Fruit fly (Drosophila melanogaster) whole organism, embryonic: ENCODE data around the gene ebo.

ENCODE experiments used
- Abd-B ChIP-seq: fragments of 200-800 bp; sonication (Bioruptor generic); optimal IDR thresholded peaks from 2 replicates; lab custom pipeline; 2018; ENCODE audit warnings: missing biosample characterization, mild to moderate bottlenecking, missing genetic modification characterization, moderate library complexity
- Atf-2 ChIP-seq: fragments of 200-800 bp; sonication (Bioruptor generic); optimal IDR thresholded peaks from 2 replicates; lab custom pipeline; 2016; ENCODE audit warnings: missing biosample characterization, missing genetic modification characterization
- CG1024 ChIP-seq: fragments of 200-800 bp; sonication (Bioruptor generic); IDR thresholded peaks from 2 replicates; pipeline ENCODE4 v1.3.6; 2022; ENCODE audit warnings: missing biosample characterization, missing genetic modification characterization
- CG10462 ChIP-seq: fragments of 200-800 bp; sonication (Bioruptor generic); optimal IDR thresholded peaks from 2 replicates; lab custom pipeline; 2016; ENCODE audit warnings: missing biosample characterization, missing genetic modification characterization
- CG11093 ChIP-seq: fragments of 200-800 bp; sonication (Bioruptor generic); IDR thresholded peaks from 3 replicates; pipeline ENCODE4 v1.3.6; 2022; ENCODE audit warnings: missing biosample characterization, missing genetic modification characterization
- CG13775 ChIP-seq: fragments of 200-800 bp; sonication (Bioruptor generic); optimal IDR thresholded peaks from 3 replicates; lab custom pipeline; 2017; ENCODE audit warnings: missing biosample characterization, mild to moderate bottlenecking, missing genetic modification characterization
- CG15479 ChIP-seq: fragments of 200-800 bp; sonication (Bioruptor generic); optimal IDR thresholded peaks from 3 replicates; lab custom pipeline; 2019; ENCODE audit warnings: missing biosample characterization, mild to moderate bottlenecking, missing genetic modification characterization, moderate library complexity
- CG16815 ChIP-seq: fragments of 200-800 bp; sonication (Bioruptor generic); optimal IDR thresholded peaks from 3 replicates; lab custom pipeline; 2017; ENCODE audit warnings: missing biosample characterization, mild to moderate bottlenecking, missing genetic modification characterization
- CG17568 ChIP-seq: fragments of 200-800 bp; sonication (Bioruptor generic); optimal IDR thresholded peaks from 2 replicates; lab custom pipeline; 2018; ENCODE audit warnings: missing biosample characterization, mild to moderate bottlenecking, missing genetic modification characterization, moderate library complexity
- CG1792 ChIP-seq: fragments of 200-800 bp; sonication (Bioruptor generic); optimal IDR thresholded peaks from 2 replicates; lab custom pipeline; 2016; ENCODE audit warnings: missing biosample characterization, missing genetic modification characterization
- CG18262 ChIP-seq: fragments of 200-800 bp; optimal IDR thresholded peaks from 3 replicates; lab custom pipeline; 2019; ENCODE audit warnings: missing biosample characterization, mild to moderate bottlenecking, missing genetic modification characterization, moderate library complexity
- CG2712 ChIP-seq: fragments of 200-800 bp; optimal IDR thresholded peaks from 3 replicates; lab custom pipeline; 2019; ENCODE audit warnings: missing biosample characterization, mild to moderate bottlenecking, missing genetic modification characterization, moderate library complexity
- CG2875 ChIP-seq: fragments of 200-800 bp; sonication (Bioruptor generic); optimal IDR thresholded peaks from 2 replicates; lab custom pipeline; 2017; ENCODE audit warnings: missing biosample characterization, mild to moderate bottlenecking, missing genetic modification characterization, missing genetic modification reagents
- CG2889 ChIP-seq: fragments of 200-800 bp; sonication (Bioruptor generic); IDR thresholded peaks from 3 replicates; pipeline ENCODE4 v1.3.6; 2022; ENCODE audit warnings: missing biosample characterization, missing genetic modification characterization
- CG4707 ChIP-seq: fragments of 200-800 bp; sonication (Bioruptor generic); optimal IDR thresholded peaks from 2 replicates; lab custom pipeline; 2018; ENCODE audit warnings: missing biosample characterization, mild to moderate bottlenecking, missing genetic modification characterization, moderate library complexity
- CG6254 ChIP-seq: fragments of 200-800 bp; sonication (Bioruptor generic); optimal IDR thresholded peaks from 3 replicates; lab custom pipeline; 2017; ENCODE audit warnings: mild to moderate bottlenecking, missing biosample characterization, missing genetic modification reagents, missing genetic modification characterization
- CG8290 ChIP-seq, 3 experiments: fragments of 200-800 bp; sonication (Bioruptor generic); optimal IDR thresholded peaks; 2 replicates each; lab custom pipeline; 2016 to 2019; ENCODE audit warnings: missing biosample characterization in 3 of 3, missing genetic modification characterization in 3 of 3, mild to moderate bottlenecking in 2 of 3, moderate library complexity in 1 of 3
- CHES-1-like ChIP-seq: fragments of 200-800 bp; sonication (Bioruptor generic); optimal IDR thresholded peaks from 2 replicates; lab custom pipeline; 2016; ENCODE audit warnings: missing biosample characterization, missing genetic modification characterization
- Deaf1 ChIP-seq: fragments of 200-800 bp; optimal IDR thresholded peaks from 3 replicates; lab custom pipeline; 2019; ENCODE audit warnings: missing biosample characterization, mild to moderate bottlenecking, missing genetic modification characterization, moderate library complexity
- Dref ChIP-seq: fragments of 200-800 bp; sonication (Bioruptor generic); IDR thresholded peaks from 2 replicates; pipeline ENCODE4 v1.3.6; 2022; ENCODE audit warnings: missing biosample characterization, missing genetic modification characterization
- H2.0 ChIP-seq: fragments of 200-800 bp; sonication (Bioruptor generic); IDR thresholded peaks from 2 replicates; pipeline ENCODE4 v1.3.6; 2022; ENCODE audit warnings: missing biosample characterization, missing genetic modification characterization
- Hey ChIP-seq: fragments of 200-800 bp; sonication (Bioruptor generic); optimal IDR thresholded peaks from 3 replicates; lab custom pipeline; 2018; ENCODE audit warnings: missing biosample characterization, mild to moderate bottlenecking, missing genetic modification characterization
- HmgD ChIP-seq: fragments of 200-800 bp; sonication (Bioruptor generic); optimal IDR thresholded peaks from 3 replicates; lab custom pipeline; 2016; ENCODE audit warnings: missing biosample characterization, missing genetic modification characterization
- HmgZ ChIP-seq: fragments of 200-800 bp; sonication (Bioruptor generic); optimal IDR thresholded peaks from 2 replicates; lab custom pipeline; 2018; ENCODE audit warnings: missing biosample characterization, mild to moderate bottlenecking, missing genetic modification characterization
- Hmx ChIP-seq: fragments of 200-800 bp; sonication (Bioruptor generic); optimal IDR thresholded peaks from 2 replicates; lab custom pipeline; 2016; ENCODE audit warnings: missing biosample characterization, missing genetic modification characterization
- Hsf ChIP-seq: fragments of 200-800 bp; sonication (Bioruptor generic); optimal IDR thresholded peaks from 3 replicates; lab custom pipeline; 2016; ENCODE audit warnings: missing biosample characterization, missing genetic modification characterization
- Mes4 ChIP-seq: fragments of 200-800 bp; sonication (Bioruptor generic); optimal IDR thresholded peaks from 2 replicates; lab custom pipeline; 2016; ENCODE audit warnings: missing biosample characterization, missing genetic modification characterization
- Mrtf ChIP-seq: fragments of 200-800 bp; sonication (Bioruptor generic); IDR thresholded peaks from 3 replicates; pipeline ENCODE4 v1.3.6; 2022; ENCODE audit warnings: missing biosample characterization, missing genetic modification characterization
- Rfx ChIP-seq: fragments of 200-800 bp; sonication (Bioruptor generic); IDR thresholded peaks from 2 replicates; pipeline ENCODE4 v1.3.6; 2022; ENCODE audit warnings: missing biosample characterization, missing genetic modification characterization
- Xbp1 ChIP-seq: fragments of 200-800 bp; sonication (Bioruptor generic); optimal IDR thresholded peaks from 3 replicates; lab custom pipeline; 2016; ENCODE audit warnings: missing biosample characterization, mild to moderate bottlenecking, missing genetic modification characterization
- aop ChIP-seq: fragments of 200-800 bp; sonication (Bioruptor generic); IDR thresholded peaks from 2 replicates; pipeline ENCODE4 v1.3.6; 2022; ENCODE audit warnings: missing biosample characterization, missing genetic modification characterization
- cato ChIP-seq: fragments of 200-800 bp; sonication (Bioruptor generic); optimal IDR thresholded peaks from 2 replicates; lab custom pipeline; 2016; ENCODE audit warnings: missing biosample characterization, missing genetic modification characterization, borderline replicate concordance
- crc ChIP-seq: fragments of 200-800 bp; sonication (Bioruptor generic); optimal IDR thresholded peaks from 2 replicates; lab custom pipeline; 2016; ENCODE audit warnings: missing biosample characterization, missing genetic modification characterization
- dm ChIP-seq: fragments of 200-800 bp; sonication (Bioruptor generic); optimal IDR thresholded peaks from 3 replicates; lab custom pipeline; 2016; ENCODE audit warnings: missing biosample characterization, missing genetic modification characterization
- esg ChIP-seq: fragments of 200-800 bp; sonication (Bioruptor generic); conservative IDR thresholded peaks from 2 replicates; pipeline ENCODE4 v1.3.6; 2022; ENCODE audit warnings: missing biosample characterization, missing genetic modification characterization
- ewg ChIP-seq: fragments of 200-800 bp; sonication (Bioruptor generic); optimal IDR thresholded peaks from 3 replicates; lab custom pipeline; 2017; ENCODE audit warnings: mild to moderate bottlenecking, missing biosample characterization, missing genetic modification reagents, missing genetic modification characterization
- gsb ChIP-seq: fragments of 200-800 bp; sonication (Bioruptor generic); IDR thresholded peaks from 2 replicates; pipeline ENCODE4 v1.3.6; 2022; ENCODE audit warnings: missing biosample characterization, missing genetic modification characterization
- ind ChIP-seq: fragments of 200-800 bp; sonication (Bioruptor generic); optimal IDR thresholded peaks from 3 replicates; lab custom pipeline; 2016; ENCODE audit warnings: missing biosample characterization, missing genetic modification characterization
- knrl ChIP-seq: fragments of 200-800 bp; sonication (Bioruptor generic); IDR thresholded peaks from 3 replicates; pipeline ENCODE4 v1.3.6; 2022; ENCODE audit warnings: missing biosample characterization, missing genetic modification characterization; ENCODE audit not compliant: partially characterized antibody
- nom ChIP-seq: fragments of 200-800 bp; sonication (Bioruptor generic); optimal IDR thresholded peaks from 2 replicates; lab custom pipeline; 2017; ENCODE audit warnings: missing biosample characterization, missing genetic modification characterization, mild to moderate bottlenecking, moderate library complexity, missing genetic modification reagents
- pb ChIP-seq: fragments of 200-800 bp; sonication (Bioruptor generic); optimal IDR thresholded peaks from 3 replicates; lab custom pipeline; 2016; ENCODE audit warnings: missing biosample characterization, missing genetic modification characterization
- repo ChIP-seq: fragments of 200-800 bp; sonication (Bioruptor generic); optimal IDR thresholded peaks from 2 replicates; lab custom pipeline; 2016; ENCODE audit warnings: missing biosample characterization, missing genetic modification characterization
- sd ChIP-seq: fragments of 200-800 bp; sonication (Bioruptor generic); optimal IDR thresholded peaks from 3 replicates; lab custom pipeline; 2018; ENCODE audit warnings: missing biosample characterization, mild to moderate bottlenecking, missing genetic modification characterization, moderate library complexity
- seq ChIP-seq: fragments of 200-800 bp; sonication (Bioruptor generic); IDR thresholded peaks from 2 replicates; pipeline ENCODE4 v1.3.6; 2022; ENCODE audit warnings: missing biosample characterization, missing genetic modification characterization
- shn ChIP-seq: fragments of 200-800 bp; sonication (Bioruptor generic); optimal IDR thresholded peaks from 3 replicates; lab custom pipeline; 2016; ENCODE audit warnings: missing biosample characterization, missing genetic modification characterization
- slbo ChIP-seq: fragments of 200-800 bp; sonication (Bioruptor generic); IDR thresholded peaks from 2 replicates; pipeline ENCODE4 v1.3.6; 2022; ENCODE audit warnings: missing biosample characterization, missing genetic modification characterization
- slp2 ChIP-seq: fragments of 200-800 bp; sonication (Bioruptor generic); optimal IDR thresholded peaks from 2 replicates; lab custom pipeline; 2016; ENCODE audit warnings: missing biosample characterization, missing genetic modification characterization
- trh ChIP-seq: fragments of 200-800 bp; sonication (Bioruptor generic); optimal IDR thresholded peaks from 2 replicates; lab custom pipeline; 2016; ENCODE audit warnings: missing biosample characterization, missing genetic modification characterization
- tup ChIP-seq: fragments of 200-800 bp; sonication (Bioruptor generic); optimal IDR thresholded peaks from 2 replicates; lab custom pipeline; 2016; ENCODE audit warnings: missing biosample characterization, mild to moderate bottlenecking, missing genetic modification characterization, moderate library complexity
- zf30C ChIP-seq: fragments of 200-800 bp; sonication (Bioruptor generic); optimal IDR thresholded peaks from 3 replicates; lab custom pipeline; 2018; ENCODE audit warnings: missing biosample characterization, mild to moderate bottlenecking, missing genetic modification characterization

Gene ebo

dm6 chrX:499589-500041 lies 23.2 kb upstream of the ebo start:
- peak; percentile 70 for TF ChIP-seq Mes4 (GFP tag; lab: Kevin White, UChicago)
- peak; percentile 78 for TF ChIP-seq pb
- peak; percentile 73 for TF ChIP-seq CG2712 (tag; lab: Kevin White, UChicago)
- TF ChIP-seq trh (GFP tag; lab: Kevin White, UChicago), result no peak
- peak; percentile 76 for TF ChIP-seq seq (GFP tag; lab: Robert Waterston, UW)
- TF ChIP-seq Deaf1 (tag; lab: Kevin White, UChicago), result peak; percentile 61
- TF ChIP-seq nom (GFP tag; lab: Kevin White, UChicago), result peak; percentile 13
- TF ChIP-seq zf30C (GFP tag; lab: Kevin White, UChicago), result no peak
- TF ChIP-seq Rfx, result peak; percentile 85
- peak; percentile 51; the same call in 1 of the 3 replicates for TF ChIP-seq CG11093 (GFP tag; lab: Robert Waterston, UW)
- TF ChIP-seq HmgZ, result peak; percentile 92
- TF ChIP-seq CG1024 (GFP tag; lab: Robert Waterston, UW), result no peak
- TF ChIP-seq Xbp1 (GFP tag; lab: Kevin White, UChicago), result peak; percentile 71
- TF ChIP-seq repo (GFP tag; lab: Kevin White, UChicago), result peak; percentile 79
- peak; percentile 81 for TF ChIP-seq CHES-1-like
- 0 out of 3 replicates have a peak, but pooled peaks have one; percentile 54 for TF ChIP-seq CG2889 (GFP tag; lab: Robert Waterston, UW)
- peak; percentile 21; the same call in 1 of the 2 replicates for TF ChIP-seq H2.0 (GFP tag; lab: Robert Waterston, UW)
- TF ChIP-seq Hmx (GFP tag; lab: Kevin White, UChicago), result peak; percentile 57
- peak; percentile 33 for TF ChIP-seq CG10462 (GFP tag; lab: Kevin White, UChicago)
- TF ChIP-seq CG1792 (GFP tag; lab: Kevin White, UChicago), result peak; percentile 76
- TF ChIP-seq CG8290 (GFP tag; optimal IDR thresholded peaks at IDR 0.05; lab: Kevin White, UChicago), result peak; percentile 57
- TF ChIP-seq CG8290 (tag; optimal IDR thresholded peaks at IDR 0.05; lab: Kevin White, UChicago), result peak; percentile 0 to 84
- no peak for TF ChIP-seq knrl (GFP tag; lab: Robert Waterston, UW)
- TF ChIP-seq CG18262 (tag; lab: Kevin White, UChicago), result peak; percentile 75
- peak; percentile 65 for TF ChIP-seq dm (GFP tag; lab: Kevin White, UChicago)
- TF ChIP-seq Hsf, result peak; percentile 68
- no peak for TF ChIP-seq CG15479 (GFP tag; lab: Kevin White, UChicago)
- peak; percentile 61 for TF ChIP-seq HmgD (GFP tag; lab: Kevin White, UChicago)
- peak; percentile 69; the same call in 1 of the 2 replicates for TF ChIP-seq slbo (GFP tag; lab: Robert Waterston, UW)
- no peak for TF ChIP-seq aop (GFP tag; lab: Robert Waterston, UW)
- TF ChIP-seq tup (GFP tag; lab: Kevin White, UChicago), result peak; percentile 61
- peak; percentile 59 for TF ChIP-seq slp2 (GFP tag; lab: Kevin White, UChicago)
- TF ChIP-seq Hey, result peak; percentile 72
- TF ChIP-seq CG6254, result peak; percentile 9
- TF ChIP-seq Abd-B (GFP tag; lab: Kevin White, UChicago), result peak; percentile 51
- TF ChIP-seq esg (GFP tag; lab: Robert Waterston, UW), result peak; percentile 23; the same call in 1 of the 2 replicates
- peak; percentile 73 for TF ChIP-seq Atf-2
- peak; percentile 57 for TF ChIP-seq CG16815 (GFP tag; lab: Kevin White, UChicago)
- TF ChIP-seq Dref, result no peak
- peak; percentile 97 for TF ChIP-seq CG4707 (GFP tag; lab: Kevin White, UChicago)
- peak; percentile 67 for TF ChIP-seq ewg (GFP tag; lab: Kevin White, UChicago)
- peak; percentile 73 for TF ChIP-seq CG2875 (GFP tag; lab: Kevin White, UChicago)
- TF ChIP-seq crc (GFP tag; lab: Kevin White, UChicago), result peak; percentile 67
- TF ChIP-seq Mrtf, result peak; percentile 58; the same call in 1 of the 3 replicates
- peak; percentile 88 for TF ChIP-seq CG17568 (GFP tag; lab: Kevin White, UChicago)
- no peak for TF ChIP-seq sd (tag; lab: Kevin White, UChicago)
- TF ChIP-seq cato (GFP tag; lab: Kevin White, UChicago), result peak; percentile 44
- peak; percentile 75 for TF ChIP-seq gsb (GFP tag; lab: Robert Waterston, UW)
- peak; percentile 72 for TF ChIP-seq ind (GFP tag; lab: Kevin White, UChicago)
- peak; percentile 90 for TF ChIP-seq shn (GFP tag; lab: Kevin White, UChicago)
- TF ChIP-seq CG13775 (GFP tag; lab: Kevin White, UChicago), result peak; percentile 74
